Worm (Caenorhabditis elegans): ENCODE data around the gene R13A5.7.

ce11 chrIII:7566098-7566497 lies 3.8 kb downstream of the R13A5.7 start, which contains the start of gene ttr-32:
- no peak for TF ChIP-seq lin-39 (tag; optimal IDR thresholded peaks at IDR 0.05)
- TF ChIP-seq aly-2 (tag; optimal IDR thresholded peaks at IDR 0.05): no peak
- TF ChIP-seq zag-1 (tag; optimal IDR thresholded peaks at IDR 0.05): no peak
- no peak for TF ChIP-seq mdl-1 (tag; optimal IDR thresholded peaks at IDR 0.05)
- TF ChIP-seq nhr-11 (tag; optimal IDR thresholded peaks at IDR 0.05): no peak
- TF ChIP-seq lin-13 (GFP tag; optimal IDR thresholded peaks at IDR 0.05): no peak
- TF ChIP-seq skn-1 (tag; optimal IDR thresholded peaks at IDR 0.05): no peak
- no peak for TF ChIP-seq ama-1 (optimal IDR thresholded peaks at IDR 0.05)
- TF ChIP-seq nhr-237 (tag; optimal IDR thresholded peaks at IDR 0.05): no peak
- no peak for TF ChIP-seq snpc-4 (tag; optimal IDR thresholded peaks at IDR 0.05)
- no peak for TF ChIP-seq lsy-2 (tag; optimal IDR thresholded peaks at IDR 0.05)
- TF ChIP-seq F13H6.1 (tag; optimal IDR thresholded peaks at IDR 0.05): no peak
- peak; percentile 41 for TF ChIP-seq sma-3 (GFP tag; optimal IDR thresholded peaks at IDR 0.05)

Measured in whole organism, L2 larva.